Worm (Caenorhabditis elegans) whole organism, young adult: ENCODE measurements around the gene nrf-6.

Experiments used
- B0035.1 ChIP-seq: sonication (generic microtip); optimal IDR thresholded peaks from 2 replicates; lab custom pipeline; 2016; ENCODE audit warnings: missing genetic modification characterization, mild to moderate bottlenecking, missing compliant biosample characterization, missing genotype, missing genetic modification reagents
- B0336.3 ChIP-seq: fragments of 200-800 bp; sonication (Bioruptor generic); IDR thresholded peaks from 2 replicates; pipeline ENCODE4 v1.3.6; 2022; ENCODE audit warnings: missing genetic modification characterization, missing compliant biosample characterization
- C17E4.6 ChIP-seq: fragments of 200-800 bp; sonication (Bioruptor generic); IDR thresholded peaks from 2 replicates; pipeline ENCODE4 v1.3.6; 2022; ENCODE audit warnings: missing genetic modification reagents, missing genetic modification characterization, missing compliant biosample characterization
- D2030.7 ChIP-seq: fragments of 200-800 bp; sonication (Bioruptor generic); IDR thresholded peaks from 2 replicates; pipeline ENCODE4 v1.3.6; 2022; ENCODE audit warnings: missing genetic modification reagents, missing genetic modification characterization, missing compliant biosample characterization
- F33H1.4 ChIP-seq: fragments of 200-800 bp; sonication (Bioruptor generic); IDR thresholded peaks from 2 replicates; pipeline ENCODE4 v1.3.6; 2022; ENCODE audit warnings: missing genetic modification reagents, missing genetic modification characterization, missing compliant biosample characterization
- T07F8.4 ChIP-seq: sonication (generic microtip); optimal IDR thresholded peaks from 2 replicates; lab custom pipeline; 2016; ENCODE audit warnings: mild to moderate bottlenecking, missing genetic modification characterization, moderate library complexity, missing compliant biosample characterization
- Y56A3A.18 ChIP-seq: fragments of 200-800 bp; sonication (Bioruptor generic); IDR thresholded peaks from 2 replicates; pipeline ENCODE4 v1.3.6; 2022; ENCODE audit warnings: missing genetic modification reagents, missing genetic modification characterization, missing compliant biosample characterization
- Y79H2A.3 ChIP-seq: fragments of 200-800 bp; sonication (Bioruptor generic); conservative IDR thresholded peaks from 2 replicates; pipeline ENCODE4 v1.3.6; 2022; ENCODE audit warnings: missing genetic modification reagents, missing genetic modification characterization, missing compliant biosample characterization
- ama-1 ChIP-seq, 3 experiments: fragments of 150-350 bp in 1 of 3; sonication (generic microtip) in 2 of 3; optimal IDR thresholded peaks; 2 replicates each; lab custom pipeline; 2014 to 2018; ENCODE audit warnings: missing biosample characterization in 2 of 3, missing genetic modification characterization in 2 of 3, missing genetic modification reagents in 2 of 3
- aptf-2 ChIP-seq: fragments of 200-800 bp; sonication (Bioruptor generic); conservative IDR thresholded peaks from 2 replicates; pipeline ENCODE4 v1.3.6; 2022; ENCODE audit warnings: missing genetic modification reagents, missing genetic modification characterization, missing compliant biosample characterization
- attf-3 ChIP-seq: fragments of 200-800 bp; sonication (Bioruptor generic); conservative IDR thresholded peaks from 2 replicates; pipeline ENCODE4 v1.3.6; 2022; ENCODE audit warnings: missing genetic modification reagents, missing genetic modification characterization, missing compliant biosample characterization
- attf-5 ChIP-seq: fragments of 200-800 bp; sonication (Bioruptor generic); optimal IDR thresholded peaks from 2 replicates; lab custom pipeline; 2018; ENCODE audit warnings: mild to moderate bottlenecking, missing genetic modification characterization, missing compliant biosample characterization
- attf-6 ChIP-seq: fragments of 200-800 bp; sonication (Bioruptor generic); IDR thresholded peaks from 2 replicates; pipeline ENCODE4 v1.3.6; 2022; ENCODE audit warnings: missing genetic modification reagents, missing genetic modification characterization, missing compliant biosample characterization
- cebp-1 ChIP-seq, 2 experiments: fragments of 200-800 bp in 1 of 2; sonication (Bioruptor generic) in 1 of 2; sonication (generic microtip) in 1 of 2; IDR thresholded peaks in 1 of 2; optimal IDR thresholded peaks in 1 of 2; 2 replicates each; pipeline versions ENCODE4 v1.3.6 to Lab custom; 2017 to 2022; ENCODE audit warnings: missing compliant biosample characterization in 2 of 2, missing genetic modification characterization in 2 of 2, mild to moderate bottlenecking in 1 of 2, missing genetic modification reagents in 1 of 2, moderate library complexity in 1 of 2
- ceh-27 ChIP-seq: fragments of 200-800 bp; sonication (Bioruptor generic); optimal IDR thresholded peaks from 2 replicates; lab custom pipeline; 2018; ENCODE audit warnings: mild to moderate bottlenecking, missing genetic modification characterization, moderate library complexity, missing compliant biosample characterization
- ceh-58 ChIP-seq: fragments of 200-800 bp; sonication (Bioruptor generic); IDR thresholded peaks from 2 replicates; pipeline ENCODE4 v1.3.6; 2022; ENCODE audit warnings: missing genetic modification characterization, missing compliant biosample characterization
- chd-7 ChIP-seq: sonication (generic microtip); optimal IDR thresholded peaks from 2 replicates; lab custom pipeline; 2016; ENCODE audit warnings: mild to moderate bottlenecking, missing genetic modification characterization, moderate library complexity, missing compliant biosample characterization
- dox-1 ChIP-seq: fragments of 200-800 bp; sonication (Bioruptor generic); IDR thresholded peaks from 2 replicates; pipeline ENCODE4 v1.3.6; 2022; ENCODE audit warnings: missing genetic modification reagents, missing genetic modification characterization, missing compliant biosample characterization
- dpl-1 ChIP-seq: fragments of 150-350 bp; optimal IDR thresholded peaks from 2 replicates; lab custom pipeline; 2014; ENCODE audit warnings: missing biosample characterization, missing genetic modification reagents, missing genetic modification characterization
- efl-1 ChIP-seq: fragments of 150-350 bp; optimal IDR thresholded peaks from 2 replicates; lab custom pipeline; 2014; ENCODE audit warnings: missing biosample characterization, missing genetic modification reagents, missing genetic modification characterization
- egrh-3 ChIP-seq: fragments of 200-800 bp; sonication (Bioruptor generic); IDR thresholded peaks from 2 replicates; pipeline ENCODE4 v1.3.6; 2022; ENCODE audit warnings: missing genetic modification reagents, missing genetic modification characterization, missing compliant biosample characterization
- ets-4 ChIP-seq: fragments of 200-800 bp; sonication (Bioruptor generic); optimal IDR thresholded peaks from 2 replicates; lab custom pipeline; 2018; ENCODE audit warnings: mild to moderate bottlenecking, missing genetic modification characterization, missing compliant biosample characterization
- hlh-26 ChIP-seq: fragments of 200-800 bp; sonication (Bioruptor generic); conservative IDR thresholded peaks from 2 replicates; pipeline ENCODE4 v1.3.6; 2022; ENCODE audit warnings: missing genetic modification reagents, missing genetic modification characterization, missing compliant biosample characterization
- hmg-1.2 ChIP-seq: fragments of 200-800 bp; sonication (Bioruptor generic); IDR thresholded peaks from 2 replicates; pipeline ENCODE4 v1.3.6; 2022; ENCODE audit warnings: missing genetic modification reagents, missing genetic modification characterization, missing compliant biosample characterization
- let-607 ChIP-seq, 2 experiments: fragments of 200-800 bp in 1 of 2; sonication (Bioruptor generic) in 1 of 2; sonication (generic microtip) in 1 of 2; optimal IDR thresholded peaks; 2 replicates each; lab custom pipeline; 2016 to 2018; ENCODE audit warnings: mild to moderate bottlenecking in 2 of 2, missing compliant biosample characterization in 2 of 2, missing genetic modification characterization in 2 of 2, moderate library complexity in 2 of 2, missing genotype in 1 of 2
- lin-40 ChIP-seq: sonication (generic microtip); optimal IDR thresholded peaks from 2 replicates; lab custom pipeline; 2016; ENCODE audit warnings: missing genetic modification characterization, mild to moderate bottlenecking, missing compliant biosample characterization, missing genotype, missing genetic modification reagents
- lsy-27 ChIP-seq: sonication (generic microtip); optimal IDR thresholded peaks from 2 replicates; lab custom pipeline; 2017; ENCODE audit warnings: missing genetic modification characterization, mild to moderate bottlenecking, missing compliant biosample characterization, antibody characterized with exemption, missing genotype, borderline replicate concordance; ENCODE audit not compliant: insufficient read depth
- madf-3 ChIP-seq: fragments of 200-800 bp; sonication (Bioruptor generic); IDR thresholded peaks from 2 replicates; pipeline ENCODE4 v1.3.6; 2022; ENCODE audit warnings: missing genetic modification reagents, missing genetic modification characterization, missing compliant biosample characterization
- mcd-1 ChIP-seq: fragments of 200-800 bp; sonication (Bioruptor generic); IDR thresholded peaks from 2 replicates; pipeline ENCODE4 v1.3.6; 2022; ENCODE audit warnings: missing genetic modification reagents, missing genetic modification characterization, missing compliant biosample characterization
- mel-28 ChIP-seq: sonication (generic microtip); optimal IDR thresholded peaks from 2 replicates; lab custom pipeline; 2016; ENCODE audit warnings: borderline replicate concordance, mild to moderate bottlenecking, missing genetic modification characterization, missing compliant biosample characterization
- mes-4 ChIP-seq: sonication (generic microtip); optimal IDR thresholded peaks from 2 replicates; lab custom pipeline; 2016; ENCODE audit warnings: missing genotype, missing genetic modification characterization, missing compliant biosample characterization
- nhr-80 ChIP-seq: sonication (generic microtip); optimal IDR thresholded peaks from 2 replicates; lab custom pipeline; 2016; ENCODE audit warnings: missing genetic modification characterization, missing compliant biosample characterization
- pha-4 ChIP-seq: fragments of 150-350 bp; sonication (generic microtip); optimal IDR thresholded peaks from 2 replicates; lab custom pipeline; 2014; ENCODE audit warnings: missing biosample characterization, missing genetic modification reagents, missing genetic modification characterization
- rpc-1 ChIP-seq, 2 experiments: fragments of 150-350 bp in 1 of 2; sonication (generic microtip) in 1 of 2; optimal IDR thresholded peaks; 2 replicates each; lab custom pipeline; 2014 to 2018; ENCODE audit warnings: missing biosample characterization in 1 of 2, missing genetic modification characterization in 1 of 2, missing genetic modification reagents in 1 of 2, missing genotype in 1 of 2
- snpc-4 ChIP-seq, 5 experiments: fragments of 150-350 bp in 1 of 5; sonication (generic microtip) in 4 of 5; optimal IDR thresholded peaks; 2 replicates each; lab custom pipeline; 2014 to 2018; ENCODE audit warnings: missing genetic modification characterization in 5 of 5, missing biosample characterization in 3 of 5, antibody characterized with exemption in 2 of 5, mild to moderate bottlenecking in 2 of 5, missing compliant biosample characterization in 2 of 5, missing genotype in 2 of 5, moderate library complexity in 2 of 5, missing genetic modification reagents in 1 of 5
- tbp1 ChIP-seq: fragments of 200-800 bp; sonication (Bioruptor generic); optimal IDR thresholded peaks from 2 replicates; lab custom pipeline; 2018; ENCODE audit warnings: mild to moderate bottlenecking, missing genetic modification characterization, missing compliant biosample characterization
- tbx-9 ChIP-seq: sonication (generic microtip); optimal IDR thresholded peaks from 2 replicates; lab custom pipeline; 2016; ENCODE audit warnings: borderline replicate concordance, missing genetic modification characterization, inconsistent platforms, missing compliant biosample characterization
- unc-130 ChIP-seq: sonication (generic microtip); optimal IDR thresholded peaks from 2 replicates; lab custom pipeline; 2016; ENCODE audit warnings: missing genetic modification reagents, missing genetic modification characterization, missing compliant biosample characterization
- zfh-2 ChIP-seq: fragments of 200-800 bp; sonication (Bioruptor generic); conservative IDR thresholded peaks from 2 replicates; pipeline ENCODE4 v1.3.6; 2022; ENCODE audit warnings: missing genetic modification reagents, missing genetic modification characterization, missing compliant biosample characterization
- ztf-25 ChIP-seq: fragments of 200-800 bp; sonication (Bioruptor generic); IDR thresholded peaks from 2 replicates; pipeline ENCODE4 v1.3.6; 2022; ENCODE audit warnings: missing genetic modification reagents, missing genetic modification characterization, missing compliant biosample characterization

nrf-6 gene

DNA sequence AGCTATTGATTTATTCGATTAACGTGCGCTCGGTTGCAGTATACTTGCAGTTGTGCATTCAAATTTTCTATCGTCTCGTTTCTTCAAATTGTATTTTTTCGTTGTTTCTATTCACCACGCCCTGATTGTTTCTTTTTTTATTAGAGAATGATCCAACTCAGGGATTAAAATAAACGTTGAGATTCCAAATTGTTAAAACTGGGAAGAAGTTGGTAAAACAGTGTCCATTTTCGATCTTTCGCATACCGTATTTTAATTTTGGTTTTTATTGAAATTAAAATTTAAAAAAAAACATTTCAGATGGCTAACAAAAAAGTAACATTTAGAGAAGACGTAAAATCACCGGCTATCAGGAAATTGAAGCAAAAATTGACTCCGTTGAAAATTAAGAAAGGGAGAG lies 14.8 kb upstream of the nrf-6 start, which contains the start of gene apn-1:
Gene apn-1 (plus strand): TSS at position 301 of the 400 bp plus-strand sequence.
- TF ChIP-seq C17E4.6 (GFP tag; lab: Robert Waterston, UW) (no peak), egrh-3 (GFP tag; lab: Robert Waterston, UW) (no peak), ama-1 (optimal IDR thresholded peaks at IDR 0.05; lab: Kevin White, UChicago) (no peak), ama-1 (GFP tag; optimal IDR thresholded peaks at IDR 0.05; lab: Kevin White, UChicago) (peak in 1 of 2 experiments; percentile 13), F33H1.4 (no peak), mes-4 (tag; lab: Kevin White, UChicago) (no peak), Y56A3A.18 (no peak)

DNA sequence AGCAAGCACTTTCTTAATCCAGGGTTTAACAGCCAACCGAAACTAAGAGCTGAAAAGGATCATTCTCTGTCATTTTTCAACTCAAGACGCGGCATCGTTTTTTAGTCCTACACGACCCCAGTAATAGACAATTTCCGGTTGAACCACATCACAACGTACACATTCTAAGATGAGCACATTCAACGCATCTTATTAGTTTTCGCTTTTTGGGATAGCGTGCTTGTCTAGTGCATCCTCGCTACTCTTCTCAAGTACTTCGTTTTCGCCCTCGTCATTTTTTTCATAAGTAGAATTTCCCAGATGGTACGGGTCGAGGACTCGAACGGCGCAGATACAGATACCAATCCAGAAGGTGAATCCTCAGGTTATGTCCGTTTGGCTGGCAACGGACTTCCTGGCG lies 9.8 kb upstream of the nrf-6 start, which contains the start of gene T05H10.1:
Gene T05H10.1 (plus strand): TSS at position 301 of the 400 bp plus-strand sequence.
- TF ChIP-seq B0336.3 (GFP tag; lab: Robert Waterston, UW) (no peak), cebp-1 (GFP tag; IDR thresholded peaks at IDR 0.05; lab: Robert Waterston, UW) (no peak), cebp-1 (tag; optimal IDR thresholded peaks at IDR 0.05; lab: Kevin White, UChicago) (no peak), D2030.7 (GFP tag; lab: Robert Waterston, UW) (no peak), zfh-2 (GFP tag; lab: Robert Waterston, UW) (0 out of 2 replicates have a peak, but pooled peaks have one; percentile 32)

DNA sequence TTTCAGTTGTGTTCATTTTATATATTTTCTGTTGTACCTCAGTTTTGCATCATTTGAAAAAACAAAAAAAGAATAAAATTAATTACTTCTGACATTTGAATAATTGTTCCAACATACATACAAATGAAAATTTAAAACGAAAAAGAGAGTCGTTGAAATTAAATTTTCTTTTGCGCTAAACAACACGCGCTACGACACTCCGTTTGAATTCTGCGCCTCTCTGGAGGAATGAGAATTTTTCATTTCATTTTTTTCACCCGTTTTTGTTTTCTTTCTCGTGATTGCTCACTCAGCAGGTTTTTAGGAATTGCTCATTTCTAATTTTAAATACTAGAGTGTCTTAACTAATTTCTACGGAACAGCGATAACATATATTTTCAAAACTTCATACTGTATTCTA lies 9.1 kb upstream of the nrf-6 start:
- TF ChIP-seq attf-3 (peak; percentile 95), hmg-1.2 (GFP tag; lab: Robert Waterston, UW) (peak; percentile 18; the same call in 1 of the 2 replicates), cebp-1 (GFP tag; IDR thresholded peaks at IDR 0.05; lab: Robert Waterston, UW) (no peak), cebp-1 (tag; optimal IDR thresholded peaks at IDR 0.05; lab: Kevin White, UChicago) (peak; percentile 16), ets-4 (no peak), ama-1 (optimal IDR thresholded peaks at IDR 0.05; lab: Kevin White, UChicago) (no peak), ama-1 (GFP tag; optimal IDR thresholded peaks at IDR 0.05; lab: Kevin White, UChicago) (no peak), attf-5 (GFP tag; lab: Kevin White, UChicago) (peak; percentile 54), ceh-27 (GFP tag; lab: Kevin White, UChicago) (no peak), nhr-80 (no peak)

ce11 chrII:8039416-8039815 lies 6.9 kb upstream of the nrf-6 start, which contains the start of the genes ubh-4 and algn-6:
TSS of gene ubh-4 (minus strand) at chrII:8039597.
TSS of gene algn-6 (plus strand) at chrII:8039802.
- TF ChIP-seq hlh-26 (GFP tag; lab: Robert Waterston, UW) (no peak), snpc-4 (GFP tag; optimal IDR thresholded peaks at IDR 0.05; lab: Kevin White, UChicago) (no peak), snpc-4 (tag; optimal IDR thresholded peaks at IDR 0.05; lab: Kevin White, UChicago) (peak; percentile 24 to 40 (median 29)), dox-1 (GFP tag; lab: Robert Waterston, UW) (peak; percentile 86; the same call in 1 of the 2 replicates), nhr-80 (peak; percentile 51), tbx-9 (tag; lab: Kevin White, UChicago) (no peak), Y79H2A.3 (0 out of 2 replicates have a peak, but pooled peaks have one; percentile 24), lsy-27 (tag; lab: Kevin White, UChicago) (no peak), rpc-1 (optimal IDR thresholded peaks at IDR 0.05; lab: Kevin White, UChicago) (no peak), rpc-1 (tag; optimal IDR thresholded peaks at IDR 0.05; lab: Kevin White, UChicago) (no peak), attf-6 (GFP tag; lab: Robert Waterston, UW) (no peak), ceh-58 (GFP tag; lab: Robert Waterston, UW) (no peak), ztf-25 (0 out of 2 replicates have a peak, but pooled peaks have one; percentile 29), let-607 (tag; optimal IDR thresholded peaks at IDR 0.05; lab: Kevin White, UChicago) (no peak), tbp1 (peak; percentile 44), lin-40 (tag; lab: Kevin White, UChicago) (peak; percentile 16), dpl-1 (GFP tag; lab: Kevin White, UChicago) (peak; percentile 21), T07F8.4 (tag; lab: Kevin White, UChicago) (no peak), chd-7 (no peak), aptf-2 (GFP tag; lab: Robert Waterston, UW) (peak; percentile 31; the same call in 1 of the 2 replicates), madf-3 (peak; percentile 61; the same call in 1 of the 2 replicates), efl-1 (GFP tag; lab: Kevin White, UChicago) (peak; percentile 48), mcd-1 (GFP tag; lab: Robert Waterston, UW) (peak; percentile 89), Y56A3A.18 (no peak), pha-4 (tag; lab: Kevin White, UChicago) (no peak), unc-130 (GFP tag; lab: Kevin White, UChicago) (peak; percentile 89), mel-28 (no peak), B0035.1 (tag; lab: Kevin White, UChicago) (no peak)
